Fruit fly (Drosophila melanogaster) whole organism, embryonic: Measurements from ENCODE around the gene CG7120.

Source experiments
- Atf6 ChIP-seq: fragments of 200-800 bp; sonication (Bioruptor generic); IDR thresholded peaks from 2 replicates; pipeline ENCODE4 v1.3.6; 2022; ENCODE audit warnings: missing biosample characterization, missing genetic modification characterization
- Awh ChIP-seq: fragments of 200-800 bp; sonication (Bioruptor generic); IDR thresholded peaks from 2 replicates; pipeline ENCODE4, ENCODE4 v1.3.6; 2022; ENCODE audit warnings: missing biosample characterization, missing genetic modification characterization
- C15 ChIP-seq: fragments of 200-800 bp; sonication (Bioruptor generic); IDR thresholded peaks from 3 replicates; pipeline ENCODE4 v1.3.6; 2022; ENCODE audit warnings: missing biosample characterization, missing genetic modification characterization
- CG10209 ChIP-seq: fragments of 200-800 bp; sonication (Bioruptor generic); optimal IDR thresholded peaks from 3 replicates; lab custom pipeline; 2017; ENCODE audit warnings: missing biosample characterization, mild to moderate bottlenecking, missing genetic modification characterization, missing genetic modification reagents
- CG11085 ChIP-seq: fragments of 200-800 bp; sonication (Bioruptor generic); IDR thresholded peaks from 2 replicates; pipeline ENCODE4 v1.3.6; 2022; ENCODE audit warnings: missing biosample characterization, missing genetic modification characterization
- CG11695 ChIP-seq: fragments of 200-800 bp; sonication (Bioruptor generic); IDR thresholded peaks from 3 replicates; pipeline ENCODE4 v1.3.6; 2022; ENCODE audit warnings: missing biosample characterization, missing genetic modification characterization
- CG12104 ChIP-seq: fragments of 200-800 bp; sonication (Bioruptor generic); optimal IDR thresholded peaks from 3 replicates; lab custom pipeline; 2016; ENCODE audit warnings: missing biosample characterization, missing genetic modification characterization
- CG12769 ChIP-seq: fragments of 200-800 bp; sonication (Bioruptor generic); optimal IDR thresholded peaks from 2 replicates; lab custom pipeline; 2019; ENCODE audit warnings: missing biosample characterization, mild to moderate bottlenecking, missing genetic modification characterization, moderate library complexity
- CG15073 ChIP-seq: fragments of 200-800 bp; sonication (Bioruptor generic); optimal IDR thresholded peaks from 2 replicates; lab custom pipeline; 2016; ENCODE audit warnings: missing biosample characterization, missing genetic modification characterization
- CG15696 ChIP-seq: fragments of 200-800 bp; sonication (Bioruptor generic); optimal IDR thresholded peaks from 2 replicates; lab custom pipeline; 2019; ENCODE audit warnings: missing biosample characterization, mild to moderate bottlenecking, missing genetic modification characterization, moderate library complexity
- CG16863 ChIP-seq: fragments of 200-800 bp; sonication (Bioruptor generic); optimal IDR thresholded peaks from 3 replicates; lab custom pipeline; 2016; ENCODE audit warnings: missing biosample characterization, missing genetic modification characterization
- CG2116 ChIP-seq: fragments of 200-800 bp; sonication (Bioruptor generic); optimal IDR thresholded peaks from 3 replicates; lab custom pipeline; 2018; ENCODE audit warnings: missing biosample characterization, mild to moderate bottlenecking, missing genetic modification characterization
- CG30403 ChIP-seq: fragments of 200-800 bp; sonication (Bioruptor generic); optimal IDR thresholded peaks from 3 replicates; lab custom pipeline; 2016; ENCODE audit warnings: missing biosample characterization, missing genetic modification characterization
- CG30431 ChIP-seq: fragments of 200-800 bp; sonication (Bioruptor generic); optimal IDR thresholded peaks from 2 replicates; lab custom pipeline; 2017; ENCODE audit warnings: missing biosample characterization, missing genetic modification characterization
- CG32767 ChIP-seq: fragments of 200-800 bp; sonication (Bioruptor generic); IDR thresholded peaks from 2 replicates; pipeline ENCODE4 v1.3.6; 2022; ENCODE audit warnings: missing biosample characterization, missing genetic modification characterization
- CG33557 ChIP-seq: fragments of 200-800 bp; sonication (Bioruptor generic); optimal IDR thresholded peaks from 2 replicates; lab custom pipeline; 2019; ENCODE audit warnings: missing biosample characterization, mild to moderate bottlenecking, missing genetic modification characterization, moderate library complexity
- CG42726 ChIP-seq: fragments of 200-800 bp; sonication (Bioruptor generic); IDR thresholded peaks from 2 replicates; pipeline ENCODE4 v1.3.6; 2022; ENCODE audit warnings: missing biosample characterization, missing genetic modification characterization; ENCODE audit not compliant: partially characterized antibody
- CG4404 ChIP-seq: fragments of 200-800 bp; sonication (Bioruptor generic); IDR thresholded peaks from 2 replicates; pipeline ENCODE4 v1.3.6; 2022; ENCODE audit warnings: missing biosample characterization, missing genetic modification characterization
- CG5180 ChIP-seq: fragments of 200-800 bp; sonication (Bioruptor generic); optimal IDR thresholded peaks from 3 replicates; lab custom pipeline; 2017; ENCODE audit warnings: missing biosample characterization, missing genetic modification characterization, mild to moderate bottlenecking, moderate library complexity, missing genetic modification reagents
- CG6175 ChIP-seq: fragments of 200-800 bp; sonication (Bioruptor generic); IDR thresholded peaks from 3 replicates; pipeline ENCODE4 v1.3.6; 2022; ENCODE audit warnings: missing biosample characterization, missing genetic modification characterization
- CG6791 ChIP-seq: fragments of 200-800 bp; sonication (Bioruptor generic); IDR thresholded peaks from 3 replicates; pipeline ENCODE4 v1.3.6; 2022; ENCODE audit warnings: missing biosample characterization, missing genetic modification characterization; ENCODE audit not compliant: partially characterized antibody
- CG7745 ChIP-seq: fragments of 200-800 bp; sonication (Bioruptor generic); optimal IDR thresholded peaks from 2 replicates; lab custom pipeline; 2018; ENCODE audit warnings: missing biosample characterization, mild to moderate bottlenecking, missing genetic modification characterization, moderate library complexity
- CG7839 ChIP-seq: fragments of 200-800 bp; sonication (Bioruptor generic); optimal IDR thresholded peaks from 3 replicates; lab custom pipeline; 2018; ENCODE audit warnings: missing biosample characterization, mild to moderate bottlenecking, missing genetic modification characterization, moderate library complexity
- CG8089 ChIP-seq: fragments of 200-800 bp; sonication (Bioruptor generic); optimal IDR thresholded peaks from 3 replicates; lab custom pipeline; 2016; ENCODE audit warnings: missing biosample characterization, missing genetic modification characterization
- CTCF ChIP-seq: fragments of 200-800 bp; sonication (Bioruptor generic); optimal IDR thresholded peaks from 2 replicates; lab custom pipeline; 2017; ENCODE audit warnings: missing biosample characterization, mild to moderate bottlenecking, missing genetic modification characterization, moderate library complexity
- CoRest ChIP-seq: fragments of 200-800 bp; sonication (Bioruptor generic); optimal IDR thresholded peaks from 3 replicates; lab custom pipeline; 2018; ENCODE audit warnings: missing biosample characterization, mild to moderate bottlenecking, missing genetic modification characterization, moderate library complexity
- Dip2 ChIP-seq: fragments of 200-800 bp; sonication (Bioruptor generic); IDR thresholded peaks from 2 replicates; pipeline ENCODE4 v1.3.6; 2022; ENCODE audit warnings: missing biosample characterization, missing genetic modification characterization
- E2f2 ChIP-seq: fragments of 200-800 bp; sonication (Bioruptor generic); IDR thresholded peaks from 2 replicates; pipeline ENCODE4 v1.3.6; 2022; ENCODE audit warnings: missing biosample characterization, missing genetic modification characterization
- GATAe ChIP-seq: fragments of 200-800 bp; sonication (Bioruptor generic); conservative IDR thresholded peaks from 2 replicates; pipeline ENCODE4 v1.3.6; 2022; ENCODE audit warnings: missing biosample characterization, missing genetic modification characterization
- Gsc ChIP-seq: fragments of 200-800 bp; sonication (Bioruptor generic); IDR thresholded peaks from 2 replicates; pipeline ENCODE4 v1.3.6; 2022; ENCODE audit warnings: missing biosample characterization, missing genetic modification characterization
- Hr78 ChIP-seq, 2 experiments: fragments of 200-800 bp in 1 of 2; fragments of >200 bp in 1 of 2; sonication (Bioruptor generic) in 1 of 2; optimal IDR thresholded peaks; 2 replicates each; lab custom pipeline; 2017 to 2019; ENCODE audit warnings: missing biosample characterization in 2 of 2, missing genetic modification characterization in 2 of 2, mild to moderate bottlenecking in 1 of 2, moderate library complexity in 1 of 2
- Max ChIP-seq: fragments of 200-800 bp; sonication (Bioruptor generic); optimal IDR thresholded peaks from 2 replicates; lab custom pipeline; 2016; ENCODE audit warnings: missing biosample characterization, mild to moderate bottlenecking, missing genetic modification characterization
- Nf-YB ChIP-seq: fragments of 200-800 bp; sonication (Bioruptor generic); optimal IDR thresholded peaks from 3 replicates; lab custom pipeline; 2019; ENCODE audit warnings: missing biosample characterization, mild to moderate bottlenecking, missing genetic modification characterization, moderate library complexity
- Rfx ChIP-seq: fragments of 200-800 bp; sonication (Bioruptor generic); IDR thresholded peaks from 2 replicates; pipeline ENCODE4 v1.3.6; 2022; ENCODE audit warnings: missing biosample characterization, missing genetic modification characterization
- Xbp1 ChIP-seq: fragments of 200-800 bp; sonication (Bioruptor generic); optimal IDR thresholded peaks from 3 replicates; lab custom pipeline; 2016; ENCODE audit warnings: missing biosample characterization, mild to moderate bottlenecking, missing genetic modification characterization
- al ChIP-seq: fragments of 200-800 bp; sonication (Bioruptor generic); IDR thresholded peaks from 2 replicates; pipeline ENCODE4 v1.3.6; 2022; ENCODE audit warnings: missing biosample characterization, missing genetic modification characterization
- amos ChIP-seq: fragments of 200-800 bp; sonication (Bioruptor generic); IDR thresholded peaks from 2 replicates; pipeline ENCODE4 v1.3.6; 2022; ENCODE audit warnings: missing biosample characterization, missing genetic modification characterization; ENCODE audit not compliant: partially characterized antibody
- ash1 ChIP-seq: fragments of 200-800 bp; sonication (Bioruptor generic); optimal IDR thresholded peaks from 2 replicates; lab custom pipeline; 2018; ENCODE audit warnings: missing biosample characterization, mild to moderate bottlenecking, missing genetic modification characterization
- bab2 ChIP-seq: fragments of 200-800 bp; sonication (Bioruptor generic); optimal IDR thresholded peaks from 2 replicates; lab custom pipeline; 2016; ENCODE audit warnings: missing biosample characterization, missing genetic modification characterization
- bsh ChIP-seq, 2 experiments: fragments of 200-800 bp; sonication (Bioruptor generic); optimal IDR thresholded peaks; 2 replicates each; lab custom pipeline; 2017 to 2018; ENCODE audit warnings: mild to moderate bottlenecking in 2 of 2, missing biosample characterization in 2 of 2, missing genetic modification characterization in 2 of 2, moderate library complexity in 1 of 2
- danr ChIP-seq: fragments of 200-800 bp; sonication (Bioruptor generic); IDR thresholded peaks from 2 replicates; pipeline ENCODE4 v1.3.6; 2022; ENCODE audit warnings: missing biosample characterization, missing genetic modification characterization
- dati ChIP-seq: fragments of 200-800 bp; sonication (Bioruptor generic); IDR thresholded peaks from 2 replicates; pipeline ENCODE4 v1.3.6; 2022; ENCODE audit warnings: missing biosample characterization, missing genetic modification characterization
- fd3F ChIP-seq: fragments of 200-800 bp; sonication (Bioruptor generic); optimal IDR thresholded peaks from 2 replicates; lab custom pipeline; 2018; ENCODE audit warnings: missing biosample characterization, mild to moderate bottlenecking, missing genetic modification characterization, moderate library complexity
- gcm ChIP-seq: fragments of 200-800 bp; sonication (Bioruptor generic); optimal IDR thresholded peaks from 2 replicates; lab custom pipeline; 2019; ENCODE audit warnings: missing biosample characterization, mild to moderate bottlenecking, missing genetic modification characterization, moderate library complexity
- grau ChIP-seq: fragments of 200-800 bp; optimal IDR thresholded peaks from 3 replicates; lab custom pipeline; 2019; ENCODE audit warnings: missing biosample characterization, mild to moderate bottlenecking, missing genetic modification characterization, moderate library complexity
- ind ChIP-seq: fragments of 200-800 bp; sonication (Bioruptor generic); optimal IDR thresholded peaks from 3 replicates; lab custom pipeline; 2016; ENCODE audit warnings: missing biosample characterization, missing genetic modification characterization
- lmd ChIP-seq: fragments of 200-800 bp; sonication (Bioruptor generic); IDR thresholded peaks from 2 replicates; pipeline ENCODE4 v1.3.6; 2022; ENCODE audit warnings: missing biosample characterization, missing genetic modification characterization
- maf-S ChIP-seq: fragments of 200-800 bp; sonication (Bioruptor generic); optimal IDR thresholded peaks from 2 replicates; lab custom pipeline; 2016; ENCODE audit warnings: missing biosample characterization, missing genetic modification characterization
- pzg ChIP-seq: fragments of 200-800 bp; sonication (Bioruptor generic); optimal IDR thresholded peaks from 3 replicates; lab custom pipeline; 2018; ENCODE audit warnings: missing biosample characterization, mild to moderate bottlenecking, missing genetic modification characterization, moderate library complexity
- sens-2 ChIP-seq: fragments of 200-800 bp; sonication (Bioruptor generic); IDR thresholded peaks from 2 replicates; pipeline ENCODE4 v1.3.6; 2022; ENCODE audit warnings: missing biosample characterization, missing genetic modification characterization
- sob ChIP-seq: fragments of 200-800 bp; sonication (Bioruptor generic); IDR thresholded peaks from 2 replicates; pipeline ENCODE4 v1.3.6; 2022; ENCODE audit warnings: missing biosample characterization, missing genetic modification characterization
- tll ChIP-seq, 2 experiments: fragments of 200-800 bp in 1 of 2; fragments of >200 bp in 1 of 2; sonication (Bioruptor generic) in 1 of 2; optimal IDR thresholded peaks; 2 replicates each; lab custom pipeline; 2017 to 2019; ENCODE audit warnings: missing biosample characterization in 2 of 2, missing genetic modification characterization in 2 of 2, mild to moderate bottlenecking in 1 of 2, moderate library complexity in 1 of 2

The CG7120 gene

DNA sequence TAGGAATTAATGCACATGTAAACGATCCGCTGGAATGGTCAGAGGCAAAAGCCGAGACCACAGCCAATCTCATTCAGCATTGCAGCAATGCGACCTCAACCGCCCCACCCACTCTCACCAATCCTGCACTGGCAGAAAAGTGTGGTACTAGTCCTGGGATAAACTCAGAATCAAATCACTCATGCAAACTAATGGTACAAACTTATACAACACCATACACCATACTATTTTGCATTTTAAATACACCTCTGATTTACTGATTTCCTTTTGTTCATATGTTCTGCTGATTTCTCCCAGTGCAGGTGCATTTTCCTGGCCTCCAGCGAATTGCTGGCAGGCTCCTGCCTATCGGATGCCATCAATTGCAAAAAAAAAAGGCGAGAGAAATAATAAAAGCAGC, 23.2 kb downstream of the CG7120 start (continued):
- TF ChIP-seq gcm (GFP tag; lab: Kevin White, UChicago): no peak
- no peak for TF ChIP-seq CG11695 (GFP tag; lab: Robert Waterston, UW)
- no peak for TF ChIP-seq Gsc
- TF ChIP-seq CG5180: no peak
- TF ChIP-seq CG42726 (GFP tag; lab: Robert Waterston, UW): no peak
- peak; percentile 33 for TF ChIP-seq bab2
- no peak for TF ChIP-seq Awh (GFP tag; lab: Robert Waterston, UW)
- TF ChIP-seq Atf6 (GFP tag; lab: Robert Waterston, UW): no peak
- no peak for TF ChIP-seq Hr78 (GFP tag; optimal IDR thresholded peaks at IDR 0.05; lab: Kevin White, UChicago)
- no peak for TF ChIP-seq CG12104 (GFP tag; lab: Kevin White, UChicago)
- TF ChIP-seq CG2116 (GFP tag; lab: Kevin White, UChicago): no peak
- no peak for TF ChIP-seq Dip2 (GFP tag; lab: Robert Waterston, UW)
- peak; percentile 43 for TF ChIP-seq lmd (GFP tag; lab: Robert Waterston, UW)
- TF ChIP-seq Xbp1 (GFP tag; lab: Kevin White, UChicago): no peak
- no peak for TF ChIP-seq Max (GFP tag; lab: Kevin White, UChicago)
- no peak for TF ChIP-seq tll (GFP tag; optimal IDR thresholded peaks at IDR 0.05; lab: Kevin White, UChicago)
- TF ChIP-seq Rfx (GFP tag; lab: Robert Waterston, UW): no peak
- TF ChIP-seq grau: no peak
- no peak for TF ChIP-seq dati (GFP tag; lab: Robert Waterston, UW)
- no peak for TF ChIP-seq CG10209 (GFP tag; lab: Kevin White, UChicago)
- TF ChIP-seq sob (GFP tag; lab: Robert Waterston, UW): no peak
- TF ChIP-seq GATAe: no peak
- no peak for TF ChIP-seq CG16863 (GFP tag; lab: Kevin White, UChicago)
- no peak for TF ChIP-seq CG30431 (GFP tag; lab: Kevin White, UChicago)
- no peak for TF ChIP-seq ash1 (GFP tag; lab: Kevin White, UChicago)
- TF ChIP-seq CG6175 (GFP tag; lab: Robert Waterston, UW): no peak
- TF ChIP-seq maf-S (GFP tag; lab: Kevin White, UChicago): no peak
- no peak for TF ChIP-seq E2f2 (GFP tag; lab: Robert Waterston, UW)
- TF ChIP-seq Nf-YB: no peak
- no peak for TF ChIP-seq CG11085 (GFP tag; lab: Robert Waterston, UW)
- no peak for TF ChIP-seq sens-2 (GFP tag; lab: Robert Waterston, UW)
- TF ChIP-seq CG30403 (GFP tag; lab: Kevin White, UChicago): no peak
- TF ChIP-seq amos: no peak
- no peak for TF ChIP-seq CG7745 (tag; lab: Kevin White, UChicago)
- TF ChIP-seq ind (GFP tag; lab: Kevin White, UChicago): peak; percentile 13
- no peak for TF ChIP-seq danr (GFP tag; lab: Robert Waterston, UW)
- TF ChIP-seq CG8089 (GFP tag; lab: Kevin White, UChicago): no peak
- TF ChIP-seq al (GFP tag; lab: Robert Waterston, UW): no peak
- no peak for TF ChIP-seq CG7839 (tag; lab: Kevin White, UChicago)
- no peak for TF ChIP-seq CoRest (tag; lab: Kevin White, UChicago)
- TF ChIP-seq fd3F (GFP tag; lab: Kevin White, UChicago): no peak
- TF ChIP-seq CTCF (GFP tag; lab: Kevin White, UChicago): no peak
- TF ChIP-seq bsh (GFP tag; optimal IDR thresholded peaks at IDR 0.05; lab: Kevin White, UChicago): peak; percentile 43 to 62
- TF ChIP-seq CG6791: no peak
- TF ChIP-seq CG32767 (GFP tag; lab: Robert Waterston, UW): no peak
- TF ChIP-seq CG4404 (GFP tag; lab: Robert Waterston, UW): no peak
- TF ChIP-seq pzg (GFP tag; lab: Kevin White, UChicago): no peak
- no peak for TF ChIP-seq CG15073 (GFP tag; lab: Kevin White, UChicago)
- no peak for TF ChIP-seq CG15696 (tag; lab: Kevin White, UChicago)
- TF ChIP-seq C15 (GFP tag; lab: Robert Waterston, UW): no peak
- TF ChIP-seq CG12769: no peak
- TF ChIP-seq CG33557 (GFP tag; lab: Kevin White, UChicago): no peak
